Worm (Caenorhabditis elegans): ENCODE measurements around the gene K08H2.5.

ce11 chrX:13206911-13207310 is 35.2 kb downstream of the K08H2.5 start:
- TF ChIP-seq lir-3 (tag; optimal IDR thresholded peaks at IDR 0.05) (no peak), pqm-1 (tag; optimal IDR thresholded peaks at IDR 0.05) (no peak), daf-12 (tag; optimal IDR thresholded peaks at IDR 0.05) (no peak), egl-27 (tag; optimal IDR thresholded peaks at IDR 0.05) (no peak), unc-62 (GFP tag; optimal IDR thresholded peaks at IDR 0.05 in 1 of 2) (no peak), unc-62 (tag; optimal IDR thresholded peaks at IDR 0.05) (no peak)

Measured in whole organism, L4 larva.